Fruit fly (Drosophila melanogaster) whole organism, embryonic: ENCODE results near the gene CG11975.

ENCODE experiments used
- CG10274 ChIP-seq: fragments of 200-800 bp; sonication (Bioruptor generic); optimal IDR thresholded peaks from 3 replicates; lab custom pipeline; 2017; ENCODE audit warnings: missing biosample characterization, mild to moderate bottlenecking, missing genetic modification characterization
- CG11695 ChIP-seq: fragments of 200-800 bp; sonication (Bioruptor generic); IDR thresholded peaks from 3 replicates; pipeline ENCODE4 v1.3.6; 2022; ENCODE audit warnings: missing biosample characterization, missing genetic modification characterization
- CG12236 ChIP-seq: fragments of 200-800 bp; sonication (Bioruptor generic); optimal IDR thresholded peaks from 2 replicates; lab custom pipeline; 2016; ENCODE audit warnings: missing biosample characterization, missing genetic modification characterization
- CG12299 ChIP-seq: fragments of 200-800 bp; sonication (Bioruptor generic); optimal IDR thresholded peaks from 2 replicates; lab custom pipeline; 2018; ENCODE audit warnings: missing biosample characterization, mild to moderate bottlenecking, missing genetic modification characterization
- CG15269 ChIP-seq: fragments of 200-800 bp; sonication (Bioruptor generic); optimal IDR thresholded peaks from 2 replicates; lab custom pipeline; 2018; ENCODE audit warnings: missing biosample characterization, mild to moderate bottlenecking, missing genetic modification characterization, moderate library complexity
- CG2116 ChIP-seq: fragments of 200-800 bp; sonication (Bioruptor generic); optimal IDR thresholded peaks from 3 replicates; lab custom pipeline; 2018; ENCODE audit warnings: missing biosample characterization, mild to moderate bottlenecking, missing genetic modification characterization
- CG2199 ChIP-seq: fragments of 200-800 bp; sonication (Bioruptor generic); IDR thresholded peaks from 3 replicates; pipeline ENCODE4 v1.3.6; 2022; ENCODE audit warnings: missing biosample characterization, missing genetic modification characterization
- CG2712 ChIP-seq: fragments of 200-800 bp; optimal IDR thresholded peaks from 3 replicates; lab custom pipeline; 2019; ENCODE audit warnings: missing biosample characterization, mild to moderate bottlenecking, missing genetic modification characterization, moderate library complexity
- CG6272 ChIP-seq: fragments of 200-800 bp; sonication (Bioruptor generic); IDR thresholded peaks from 2 replicates; pipeline ENCODE4 v1.3.6; 2022; ENCODE audit warnings: missing biosample characterization, missing genetic modification characterization
- CG7745 ChIP-seq: fragments of 200-800 bp; sonication (Bioruptor generic); optimal IDR thresholded peaks from 2 replicates; lab custom pipeline; 2018; ENCODE audit warnings: missing biosample characterization, mild to moderate bottlenecking, missing genetic modification characterization, moderate library complexity
- CG8281 ChIP-seq: fragments of 200-800 bp; sonication (Bioruptor generic); optimal IDR thresholded peaks from 2 replicates; lab custom pipeline; 2018; ENCODE audit warnings: missing biosample characterization, mild to moderate bottlenecking, missing genetic modification characterization, moderate library complexity
- CG9437 ChIP-seq: fragments of 200-800 bp; sonication (Bioruptor generic); optimal IDR thresholded peaks from 2 replicates; lab custom pipeline; 2018; ENCODE audit warnings: missing biosample characterization, mild to moderate bottlenecking, missing genetic modification characterization
- CG9609 ChIP-seq: fragments of 200-800 bp; sonication (Bioruptor generic); optimal IDR thresholded peaks from 3 replicates; lab custom pipeline; 2016; ENCODE audit warnings: missing biosample characterization, missing genetic modification characterization
- Dll ChIP-seq: fragments of 200-800 bp; sonication (Bioruptor generic); IDR thresholded peaks from 4 replicates; pipeline ENCODE4 v1.3.6; 2022; ENCODE audit warnings: missing biosample characterization, missing genetic modification characterization; ENCODE audit not compliant: partially characterized antibody
- Dref ChIP-seq: fragments of 200-800 bp; sonication (Bioruptor generic); IDR thresholded peaks from 2 replicates; pipeline ENCODE4 v1.3.6; 2022; ENCODE audit warnings: missing biosample characterization, missing genetic modification characterization
- E2f1 ChIP-seq: fragments of 200-800 bp; sonication (Bioruptor generic); IDR thresholded peaks from 2 replicates; pipeline ENCODE4 v1.3.6; 2022; ENCODE audit warnings: missing biosample characterization, missing genetic modification characterization
- Elba2 ChIP-seq: fragments of 200-800 bp; sonication (Bioruptor generic); optimal IDR thresholded peaks from 3 replicates; lab custom pipeline; 2016; ENCODE audit warnings: missing biosample characterization, missing genetic modification characterization
- Lim3 ChIP-seq: fragments of 200-800 bp; sonication (Bioruptor generic); IDR thresholded peaks from 2 replicates; pipeline ENCODE4 v1.3.6; 2022; ENCODE audit warnings: missing biosample characterization, missing genetic modification characterization
- MBD-R2 ChIP-seq: fragments of 200-800 bp; sonication (Bioruptor generic); IDR thresholded peaks from 2 replicates; pipeline ENCODE4 v1.3.6; 2022; ENCODE audit warnings: missing biosample characterization, missing genetic modification characterization
- MESR4 ChIP-seq: fragments of 200-800 bp; sonication (Bioruptor generic); optimal IDR thresholded peaks from 2 replicates; lab custom pipeline; 2018; ENCODE audit warnings: missing biosample characterization, mild to moderate bottlenecking, missing genetic modification characterization, moderate library complexity
- Med ChIP-seq: fragments of 200-800 bp; sonication (Bioruptor generic); peaks from one replicate; lab custom pipeline; 2016; ENCODE audit warnings: missing biosample characterization, missing genetic modification characterization, mild to moderate bottlenecking, inconsistent platforms, moderate library complexity
- Myb ChIP-seq: fragments of 200-800 bp; sonication (Bioruptor generic); optimal IDR thresholded peaks from 2 replicates; lab custom pipeline; 2016; ENCODE audit warnings: missing biosample characterization, missing genetic modification characterization
- Opbp ChIP-seq: fragments of 200-800 bp; sonication (Bioruptor generic); IDR thresholded peaks from 3 replicates; pipeline ENCODE4 v1.3.6; 2022; ENCODE audit warnings: missing biosample characterization, missing genetic modification characterization; ENCODE audit not compliant: partially characterized antibody
- Trl ChIP-seq, 3 experiments: fragments of >200 bp in 2 of 3; fragments of 200-800 bp in 1 of 3; sonication (Bioruptor generic) in 1 of 3; optimal IDR thresholded peaks; 2 replicates in 1 of 3; 3 replicates in 2 of 3; lab custom pipeline; 2016 to 2017; ENCODE audit warnings: missing biosample characterization in 1 of 3, missing genetic modification characterization in 1 of 3
- az2 ChIP-seq: fragments of 200-800 bp; sonication (Bioruptor generic); optimal IDR thresholded peaks from 3 replicates; lab custom pipeline; 2016; ENCODE audit warnings: missing biosample characterization, missing genetic modification characterization
- chm ChIP-seq: fragments of 200-800 bp; sonication (Bioruptor generic); IDR thresholded peaks from 2 replicates; pipeline ENCODE4 v1.3.6; 2022; ENCODE audit warnings: missing biosample characterization, missing genetic modification characterization
- dmrt99B ChIP-seq: fragments of 200-800 bp; sonication (Bioruptor generic); optimal IDR thresholded peaks from 2 replicates; lab custom pipeline; 2018; ENCODE audit warnings: missing biosample characterization, mild to moderate bottlenecking, missing genetic modification characterization, moderate library complexity
- emc ChIP-seq: fragments of 200-800 bp; sonication (Bioruptor generic); optimal IDR thresholded peaks from 2 replicates; lab custom pipeline; 2016; ENCODE audit warnings: missing biosample characterization, missing genetic modification characterization
- fu2 ChIP-seq: fragments of 200-800 bp; sonication (Bioruptor generic); optimal IDR thresholded peaks from 2 replicates; lab custom pipeline; 2016; ENCODE audit warnings: missing biosample characterization, missing genetic modification characterization
- gfzf ChIP-seq: fragments of 200-800 bp; sonication (Bioruptor generic); optimal IDR thresholded peaks from 2 replicates; lab custom pipeline; 2016; ENCODE audit warnings: missing biosample characterization, mild to moderate bottlenecking, missing genetic modification characterization, moderate library complexity
- hkb ChIP-seq, 2 experiments: fragments of 200-800 bp in 1 of 2; fragments of >200 bp in 1 of 2; sonication (Bioruptor generic) in 1 of 2; IDR thresholded peaks in 1 of 2; optimal IDR thresholded peaks in 1 of 2; 2 replicates each; pipeline versions ENCODE4 v1.3.6 to Lab custom; 2017 to 2022; ENCODE audit warnings: missing biosample characterization in 1 of 2, missing genetic modification characterization in 1 of 2
- inv ChIP-seq: fragments of 200-800 bp; sonication (Bioruptor generic); IDR thresholded peaks from 2 replicates; pipeline ENCODE4 v1.3.6; 2022; ENCODE audit warnings: missing biosample characterization, missing genetic modification characterization; ENCODE audit not compliant: partially characterized antibody
- mirr ChIP-seq: fragments of 200-800 bp; sonication (Bioruptor generic); optimal IDR thresholded peaks from 3 replicates; lab custom pipeline; 2018; ENCODE audit warnings: missing biosample characterization, mild to moderate bottlenecking, missing genetic modification characterization
- pzg ChIP-seq: fragments of 200-800 bp; sonication (Bioruptor generic); optimal IDR thresholded peaks from 3 replicates; lab custom pipeline; 2018; ENCODE audit warnings: missing biosample characterization, mild to moderate bottlenecking, missing genetic modification characterization, moderate library complexity
- ro ChIP-seq: fragments of 200-800 bp; sonication (Bioruptor generic); IDR thresholded peaks from 2 replicates; pipeline ENCODE4 v1.3.6; 2022; ENCODE audit warnings: missing biosample characterization, missing genetic modification characterization
- scrt ChIP-seq: fragments of 200-800 bp; sonication (Bioruptor generic); optimal IDR thresholded peaks from 2 replicates; lab custom pipeline; 2018; ENCODE audit warnings: missing biosample characterization, mild to moderate bottlenecking, missing genetic modification characterization, moderate library complexity
- seq ChIP-seq: fragments of 200-800 bp; sonication (Bioruptor generic); IDR thresholded peaks from 2 replicates; pipeline ENCODE4 v1.3.6; 2022; ENCODE audit warnings: missing biosample characterization, missing genetic modification characterization
- slp2 ChIP-seq: fragments of 200-800 bp; sonication (Bioruptor generic); optimal IDR thresholded peaks from 2 replicates; lab custom pipeline; 2016; ENCODE audit warnings: missing biosample characterization, missing genetic modification characterization
- sob ChIP-seq: fragments of 200-800 bp; sonication (Bioruptor generic); IDR thresholded peaks from 2 replicates; pipeline ENCODE4 v1.3.6; 2022; ENCODE audit warnings: missing biosample characterization, missing genetic modification characterization
- sr ChIP-seq: fragments of 200-800 bp; sonication (Bioruptor generic); IDR thresholded peaks from 3 replicates; pipeline ENCODE4 v1.3.6; 2022; ENCODE audit warnings: missing biosample characterization, missing genetic modification characterization
- tna ChIP-seq: fragments of 200-800 bp; sonication (Bioruptor generic); IDR thresholded peaks from 2 replicates; pipeline ENCODE4 v1.3.6; 2022; ENCODE audit warnings: missing biosample characterization, missing genetic modification characterization; ENCODE audit not compliant: partially characterized antibody
- trh ChIP-seq: fragments of 200-800 bp; sonication (Bioruptor generic); optimal IDR thresholded peaks from 2 replicates; lab custom pipeline; 2016; ENCODE audit warnings: missing biosample characterization, missing genetic modification characterization
- ttk ChIP-seq: fragments of 200-800 bp; sonication (Bioruptor generic); IDR thresholded peaks from 2 replicates; pipeline ENCODE4 v2.1.2; 2022; ENCODE audit warnings: missing biosample characterization, missing genetic modification characterization
- unc-4 ChIP-seq: fragments of 200-800 bp; sonication (Bioruptor generic); IDR thresholded peaks from 2 replicates; pipeline ENCODE4 v1.3.6; 2022; ENCODE audit warnings: missing biosample characterization, missing genetic modification characterization; ENCODE audit not compliant: partially characterized antibody
- zen2 ChIP-seq: fragments of 200-800 bp; sonication (Bioruptor generic); IDR thresholded peaks from 3 replicates; pipeline ENCODE4 v1.3.6; 2022; ENCODE audit warnings: missing biosample characterization, missing genetic modification characterization; ENCODE audit not compliant: partially characterized antibody

The CG11975 gene

dm6 chr3R:8980776-8981165 lies 12.3 kb upstream of the CG11975 start, which contains the start of gene CAHbeta (continued):
- TF ChIP-seq Trl (optimal IDR thresholded peaks at IDR 0.05; lab: Kevin White, UChicago) (peak; percentile 80 to 93), Trl (GFP tag; optimal IDR thresholded peaks at IDR 0.05; lab: Kevin White, UChicago) (no peak), chm (GFP tag; lab: Robert Waterston, UW) (peak; percentile 41; the same call in 1 of the 2 replicates), CG9609 (GFP tag; lab: Kevin White, UChicago) (no peak), CG12299 (tag; lab: Kevin White, UChicago) (peak; percentile 56), Myb (GFP tag; lab: Kevin White, UChicago) (no peak), scrt (GFP tag; lab: Kevin White, UChicago) (peak; percentile 84), CG2712 (tag; lab: Kevin White, UChicago) (no peak), gfzf (no peak), trh (GFP tag; lab: Kevin White, UChicago) (no peak), inv (GFP tag; lab: Robert Waterston, UW) (no peak), hkb (optimal IDR thresholded peaks at IDR 0.05; lab: Kevin White, UChicago) (no peak), hkb (GFP tag; IDR thresholded peaks at IDR 0.05; lab: Robert Waterston, UW) (peak; percentile 44; the same call in 1 of the 2 replicates)
- TF ChIP-seq, all 482 proteins: peak for 49

dm6 chr3R:8981209-8981996 lies 11.7 kb upstream of the CG11975 start:
- TF ChIP-seq CG8281 (tag; lab: Kevin White, UChicago) (peak; percentile 32), sob (GFP tag; lab: Robert Waterston, UW) (peak; percentile 6; the same call in 1 of the 2 replicates), CG12236 (GFP tag; lab: Kevin White, UChicago) (no peak), CG7745 (peak; percentile 56), Trl (optimal IDR thresholded peaks at IDR 0.05; lab: Kevin White, UChicago) (peak in 1 of 2 experiments; percentile 50), Trl (GFP tag; optimal IDR thresholded peaks at IDR 0.05; lab: Kevin White, UChicago) (no peak), CG15269 (no peak), tna (GFP tag; lab: Robert Waterston, UW) (peak; percentile 13; the same call in 1 of the 2 replicates), Med (GFP tag; lab: Kevin White, UChicago) (peak; percentile 64), CG11695 (GFP tag; lab: Robert Waterston, UW) (peak; percentile 56; the same call in 2 of the 3 replicates), CG2199 (GFP tag; lab: Robert Waterston, UW) (peak; percentile 12; the same call in 1 of the 3 replicates), mirr (peak; percentile 57), seq (GFP tag; lab: Robert Waterston, UW) (no peak), sr (GFP tag; lab: Robert Waterston, UW) (0 out of 3 replicates have a peak, but pooled peaks have one; percentile 4), Lim3 (0 out of 2 replicates have a peak, but pooled peaks have one; percentile 12), fu2 (no peak), az2 (GFP tag; lab: Kevin White, UChicago) (no peak)

DNA sequence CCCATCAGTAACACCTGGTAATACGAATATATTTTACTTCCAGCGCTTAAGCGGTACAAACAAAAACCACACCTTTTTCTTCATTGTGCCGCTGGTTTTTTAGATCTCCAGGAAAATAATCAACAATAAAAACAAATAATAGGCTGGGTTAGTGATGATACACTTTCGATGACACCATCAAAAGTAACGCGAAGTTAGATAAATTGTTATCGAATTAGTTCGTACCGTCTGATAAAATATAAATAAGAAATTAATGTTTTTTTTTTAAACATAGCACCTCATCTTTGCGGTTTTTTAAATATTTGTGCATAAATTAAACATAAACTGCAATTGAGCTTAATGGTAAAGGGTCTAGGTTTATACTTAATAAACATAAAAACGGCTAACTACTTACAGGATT lies 8.9 kb upstream of the CG11975 start, which contains the start of gene RagA-B:
TSS of gene RagA-B (minus strand) at position 175 of the 400 bp plus-strand sequence.
- TF ChIP-seq CG6272 (GFP tag; lab: Robert Waterston, UW) (no peak), CG10274 (GFP tag; lab: Kevin White, UChicago) (no peak), CG2116 (GFP tag; lab: Kevin White, UChicago) (peak; percentile 62), dmrt99B (tag; lab: Kevin White, UChicago) (no peak), ttk (GFP tag; lab: Robert Waterston, UW) (no peak), MESR4 (GFP tag; lab: Kevin White, UChicago) (peak; percentile 65), pzg (peak; percentile 5), slp2 (GFP tag; lab: Kevin White, UChicago) (no peak), CG9437 (peak; percentile 16), Opbp (0 out of 3 replicates have a peak, but pooled peaks have one; percentile 31), unc-4 (GFP tag; lab: Robert Waterston, UW) (0 out of 2 replicates have a peak, but pooled peaks have one; percentile 11), Dref (GFP tag; lab: Robert Waterston, UW) (peak; percentile 60), E2f1 (GFP tag; lab: Robert Waterston, UW) (no peak), Elba2 (GFP tag; lab: Kevin White, UChicago) (no peak), emc (no peak), ro (no peak), Dll (GFP tag; lab: Robert Waterston, UW) (0 out of 4 replicates have a peak, but pooled peaks have one; percentile 54), zen2 (GFP tag; lab: Robert Waterston, UW) (no peak), MBD-R2 (GFP tag; lab: Robert Waterston, UW) (peak; percentile 37; the same call in 1 of the 2 replicates)
